Fruit fly (Drosophila melanogaster) whole organism, embryonic: Measurements from ENCODE around the gene Iyd.

Source experiments
- Adf1 ChIP-seq: fragments of 200-800 bp; sonication (Bioruptor generic); IDR thresholded peaks from 2 replicates; pipeline ENCODE4 v1.3.6; 2022; ENCODE audit warnings: missing biosample characterization, missing genetic modification characterization
- Blimp-1 ChIP-seq: fragments of 200-800 bp; sonication (Bioruptor generic); optimal IDR thresholded peaks from 3 replicates; lab custom pipeline; 2018; ENCODE audit warnings: missing biosample characterization, missing genetic modification characterization, mild to moderate bottlenecking, moderate library complexity, missing genetic modification reagents
- BtbVII ChIP-seq: fragments of 200-800 bp; sonication (Bioruptor generic); optimal IDR thresholded peaks from 3 replicates; lab custom pipeline; 2017; ENCODE audit warnings: missing biosample characterization, mild to moderate bottlenecking, missing genetic modification characterization
- CG10431 ChIP-seq: fragments of 200-800 bp; sonication (Bioruptor generic); optimal IDR thresholded peaks from 3 replicates; lab custom pipeline; 2018; ENCODE audit warnings: missing biosample characterization, mild to moderate bottlenecking, missing genetic modification characterization
- CG1233 ChIP-seq: fragments of 200-800 bp; sonication (Bioruptor generic); optimal IDR thresholded peaks from 4 replicates; lab custom pipeline; 2018; ENCODE audit warnings: missing biosample characterization, mild to moderate bottlenecking, missing genetic modification characterization
- CG15269 ChIP-seq: fragments of 200-800 bp; sonication (Bioruptor generic); optimal IDR thresholded peaks from 2 replicates; lab custom pipeline; 2018; ENCODE audit warnings: missing biosample characterization, mild to moderate bottlenecking, missing genetic modification characterization, moderate library complexity
- CG1603 ChIP-seq: fragments of 200-800 bp; sonication (Bioruptor generic); optimal IDR thresholded peaks from 2 replicates; lab custom pipeline; 2019; ENCODE audit warnings: missing biosample characterization, mild to moderate bottlenecking, missing genetic modification characterization, moderate library complexity
- CG17568 ChIP-seq: fragments of 200-800 bp; sonication (Bioruptor generic); optimal IDR thresholded peaks from 2 replicates; lab custom pipeline; 2018; ENCODE audit warnings: missing biosample characterization, mild to moderate bottlenecking, missing genetic modification characterization, moderate library complexity
- CG3407 ChIP-seq: fragments of 200-800 bp; sonication (Bioruptor generic); optimal IDR thresholded peaks from 2 replicates; lab custom pipeline; 2018; ENCODE audit warnings: missing biosample characterization, mild to moderate bottlenecking, missing genetic modification characterization
- CG34376 ChIP-seq: fragments of 200-800 bp; sonication (Bioruptor generic); optimal IDR thresholded peaks from 2 replicates; lab custom pipeline; 2018; ENCODE audit warnings: missing biosample characterization, mild to moderate bottlenecking, missing genetic modification characterization
- CG3847 ChIP-seq: fragments of 200-800 bp; sonication (Bioruptor generic); IDR thresholded peaks from 2 replicates; pipeline ENCODE4 v1.3.6; 2022; ENCODE audit warnings: missing biosample characterization, missing genetic modification characterization
- CG5180 ChIP-seq: fragments of 200-800 bp; sonication (Bioruptor generic); optimal IDR thresholded peaks from 3 replicates; lab custom pipeline; 2017; ENCODE audit warnings: missing biosample characterization, missing genetic modification characterization, mild to moderate bottlenecking, moderate library complexity, missing genetic modification reagents
- CG5245 ChIP-seq: fragments of 200-800 bp; sonication (Bioruptor generic); optimal IDR thresholded peaks from 3 replicates; lab custom pipeline; 2016; ENCODE audit warnings: missing biosample characterization, missing genetic modification characterization
- CG6175 ChIP-seq: fragments of 200-800 bp; sonication (Bioruptor generic); IDR thresholded peaks from 3 replicates; pipeline ENCODE4 v1.3.6; 2022; ENCODE audit warnings: missing biosample characterization, missing genetic modification characterization
- CG7372 ChIP-seq: fragments of 200-800 bp; sonication (Bioruptor generic); IDR thresholded peaks from 2 replicates; pipeline ENCODE4 v1.3.6; 2022; ENCODE audit warnings: missing biosample characterization, missing genetic modification characterization
- CG7987 ChIP-seq: fragments of 200-800 bp; sonication (Bioruptor generic); optimal IDR thresholded peaks from 2 replicates; lab custom pipeline; 2018; ENCODE audit warnings: missing biosample characterization, mild to moderate bottlenecking, missing genetic modification characterization, moderate library complexity
- Camta ChIP-seq: fragments of 200-800 bp; sonication (Bioruptor generic); optimal IDR thresholded peaks from 2 replicates; lab custom pipeline; 2016; ENCODE audit warnings: missing biosample characterization, missing genetic modification characterization
- D19A ChIP-seq: fragments of 200-800 bp; optimal IDR thresholded peaks from 3 replicates; lab custom pipeline; 2019; ENCODE audit warnings: missing biosample characterization, mild to moderate bottlenecking, missing genetic modification characterization, moderate library complexity
- Deaf1 ChIP-seq: fragments of 200-800 bp; optimal IDR thresholded peaks from 3 replicates; lab custom pipeline; 2019; ENCODE audit warnings: missing biosample characterization, mild to moderate bottlenecking, missing genetic modification characterization, moderate library complexity
- Drgx ChIP-seq: fragments of 200-800 bp; sonication (Bioruptor generic); IDR thresholded peaks from 2 replicates; pipeline ENCODE4 v1.3.6; 2022; ENCODE audit warnings: missing biosample characterization, missing genetic modification characterization
- Hr3 ChIP-seq: fragments of 200-800 bp; sonication (Bioruptor generic); optimal IDR thresholded peaks from 3 replicates; lab custom pipeline; 2016; ENCODE audit warnings: missing biosample characterization, missing genetic modification characterization
- Hr51 ChIP-seq, 2 experiments: fragments of 200-800 bp; sonication (Bioruptor generic); optimal IDR thresholded peaks; 2 replicates in 1 of 2; 3 replicates in 1 of 2; lab custom pipeline; 2016 to 2018; ENCODE audit warnings: missing biosample characterization in 2 of 2, missing genetic modification characterization in 2 of 2, mild to moderate bottlenecking in 1 of 2, moderate library complexity in 1 of 2
- Max ChIP-seq: fragments of 200-800 bp; sonication (Bioruptor generic); optimal IDR thresholded peaks from 2 replicates; lab custom pipeline; 2016; ENCODE audit warnings: missing biosample characterization, mild to moderate bottlenecking, missing genetic modification characterization
- Oaz ChIP-seq: fragments of 200-800 bp; sonication (Bioruptor generic); IDR thresholded peaks from 2 replicates; pipeline ENCODE4 v1.3.6; 2022; ENCODE audit warnings: missing biosample characterization, missing genetic modification characterization
- Oli ChIP-seq: fragments of 200-800 bp; sonication (Bioruptor generic); optimal IDR thresholded peaks from 2 replicates; lab custom pipeline; 2018; ENCODE audit warnings: missing biosample characterization, mild to moderate bottlenecking, missing genetic modification characterization, moderate library complexity
- Opbp ChIP-seq: fragments of 200-800 bp; sonication (Bioruptor generic); IDR thresholded peaks from 3 replicates; pipeline ENCODE4 v1.3.6; 2022; ENCODE audit warnings: missing biosample characterization, missing genetic modification characterization; ENCODE audit not compliant: partially characterized antibody
- Rx ChIP-seq: fragments of 200-800 bp; sonication (Bioruptor generic); IDR thresholded peaks from 2 replicates; pipeline ENCODE4 v1.3.6; 2022; ENCODE audit warnings: missing biosample characterization, missing genetic modification characterization
- Spps ChIP-seq: fragments of 200-800 bp; sonication (Bioruptor generic); optimal IDR thresholded peaks from 2 replicates; lab custom pipeline; 2018; ENCODE audit warnings: missing biosample characterization, mild to moderate bottlenecking, missing genetic modification characterization
- chinmo ChIP-seq: fragments of 200-800 bp; sonication (Bioruptor generic); IDR thresholded peaks from 4 replicates; pipeline ENCODE4 v1.3.6; 2022; ENCODE audit warnings: missing biosample characterization, missing genetic modification characterization; ENCODE audit not compliant: partially characterized antibody
- chn ChIP-seq: fragments of 200-800 bp; sonication (Bioruptor generic); optimal IDR thresholded peaks from 2 replicates; lab custom pipeline; 2016; ENCODE audit warnings: missing biosample characterization, missing genetic modification characterization
- dimm ChIP-seq: fragments of 200-800 bp; sonication (Bioruptor generic); IDR thresholded peaks from 2 replicates; pipeline ENCODE4 v1.3.6; 2022; ENCODE audit warnings: missing biosample characterization, missing genetic modification characterization
- emc ChIP-seq: fragments of 200-800 bp; sonication (Bioruptor generic); optimal IDR thresholded peaks from 2 replicates; lab custom pipeline; 2016; ENCODE audit warnings: missing biosample characterization, missing genetic modification characterization
- en ChIP-seq: fragments of 200-800 bp; sonication (Bioruptor generic); optimal IDR thresholded peaks from 2 replicates; lab custom pipeline; 2016; ENCODE audit warnings: missing biosample characterization, missing genetic modification characterization
- gcm ChIP-seq: fragments of 200-800 bp; sonication (Bioruptor generic); optimal IDR thresholded peaks from 2 replicates; lab custom pipeline; 2019; ENCODE audit warnings: missing biosample characterization, mild to moderate bottlenecking, missing genetic modification characterization, moderate library complexity
- gem ChIP-seq: fragments of 200-800 bp; sonication (Bioruptor generic); optimal IDR thresholded peaks from 2 replicates; lab custom pipeline; 2019; ENCODE audit warnings: missing biosample characterization, mild to moderate bottlenecking, missing genetic modification characterization, moderate library complexity
- hb ChIP-seq: fragments of 200-800 bp; sonication (Bioruptor generic); IDR thresholded peaks from 3 replicates; pipeline ENCODE4 v1.3.6; 2022; ENCODE audit warnings: missing biosample characterization, missing genetic modification characterization; ENCODE audit not compliant: partially characterized antibody
- hkb ChIP-seq, 2 experiments: fragments of 200-800 bp in 1 of 2; fragments of >200 bp in 1 of 2; sonication (Bioruptor generic) in 1 of 2; IDR thresholded peaks in 1 of 2; optimal IDR thresholded peaks in 1 of 2; 2 replicates each; pipeline versions ENCODE4 v1.3.6 to Lab custom; 2017 to 2022; ENCODE audit warnings: missing biosample characterization in 1 of 2, missing genetic modification characterization in 1 of 2
- kah ChIP-seq: fragments of 200-800 bp; sonication (Bioruptor generic); optimal IDR thresholded peaks from 2 replicates; lab custom pipeline; 2018; ENCODE audit warnings: missing biosample characterization, mild to moderate bottlenecking, missing genetic modification characterization
- kay ChIP-seq: fragments of 200-800 bp; sonication (Bioruptor generic); optimal IDR thresholded peaks from 2 replicates; lab custom pipeline; 2016; ENCODE audit warnings: missing biosample characterization, missing genetic modification characterization
- lilli ChIP-seq: fragments of 200-800 bp; sonication (Bioruptor generic); optimal IDR thresholded peaks from 3 replicates; lab custom pipeline; 2016; ENCODE audit warnings: missing biosample characterization, missing genetic modification characterization
- odd ChIP-seq: fragments of 200-800 bp; sonication (Bioruptor generic); optimal IDR thresholded peaks from 2 replicates; lab custom pipeline; 2017; ENCODE audit warnings: missing biosample characterization, mild to moderate bottlenecking, missing genetic modification characterization
- onecut ChIP-seq: fragments of 200-800 bp; sonication (Bioruptor generic); IDR thresholded peaks from 2 replicates; pipeline ENCODE4 v1.3.6; 2022; ENCODE audit warnings: missing biosample characterization, missing genetic modification characterization
- pan ChIP-seq, 4 experiments: fragments of >200 bp in 3 of 4; fragments of 200-800 bp in 1 of 4; sonication (Bioruptor generic) in 1 of 4; optimal IDR thresholded peaks in 3 of 4; IDR thresholded peaks in 1 of 4; 2 replicates each; pipeline versions ENCODE4 v1.3.6 to Lab custom; 2017 to 2022; ENCODE audit warnings: missing biosample characterization in 2 of 4, missing genetic modification characterization in 2 of 4, mixed read lengths in 1 of 4
- pho ChIP-seq: fragments of 200-800 bp; sonication (Bioruptor generic); optimal IDR thresholded peaks from 2 replicates; lab custom pipeline; 2016; ENCODE audit warnings: missing biosample characterization, missing genetic modification characterization
- pnt ChIP-seq: fragments of 200-800 bp; sonication (Bioruptor generic); optimal IDR thresholded peaks from 3 replicates; lab custom pipeline; 2016; ENCODE audit warnings: missing biosample characterization, missing genetic modification characterization
- repo ChIP-seq: fragments of 200-800 bp; sonication (Bioruptor generic); optimal IDR thresholded peaks from 2 replicates; lab custom pipeline; 2016; ENCODE audit warnings: missing biosample characterization, missing genetic modification characterization
- tio ChIP-seq: fragments of 200-800 bp; sonication (Bioruptor generic); optimal IDR thresholded peaks from 2 replicates; lab custom pipeline; 2017; ENCODE audit warnings: missing biosample characterization, missing genetic modification characterization, inconsistent platforms
- wor ChIP-seq: fragments of 200-800 bp; sonication (Bioruptor generic); IDR thresholded peaks from 2 replicates; pipeline ENCODE4 v1.3.6; 2022; ENCODE audit warnings: missing biosample characterization, missing genetic modification characterization

Iyd gene

DNA sequence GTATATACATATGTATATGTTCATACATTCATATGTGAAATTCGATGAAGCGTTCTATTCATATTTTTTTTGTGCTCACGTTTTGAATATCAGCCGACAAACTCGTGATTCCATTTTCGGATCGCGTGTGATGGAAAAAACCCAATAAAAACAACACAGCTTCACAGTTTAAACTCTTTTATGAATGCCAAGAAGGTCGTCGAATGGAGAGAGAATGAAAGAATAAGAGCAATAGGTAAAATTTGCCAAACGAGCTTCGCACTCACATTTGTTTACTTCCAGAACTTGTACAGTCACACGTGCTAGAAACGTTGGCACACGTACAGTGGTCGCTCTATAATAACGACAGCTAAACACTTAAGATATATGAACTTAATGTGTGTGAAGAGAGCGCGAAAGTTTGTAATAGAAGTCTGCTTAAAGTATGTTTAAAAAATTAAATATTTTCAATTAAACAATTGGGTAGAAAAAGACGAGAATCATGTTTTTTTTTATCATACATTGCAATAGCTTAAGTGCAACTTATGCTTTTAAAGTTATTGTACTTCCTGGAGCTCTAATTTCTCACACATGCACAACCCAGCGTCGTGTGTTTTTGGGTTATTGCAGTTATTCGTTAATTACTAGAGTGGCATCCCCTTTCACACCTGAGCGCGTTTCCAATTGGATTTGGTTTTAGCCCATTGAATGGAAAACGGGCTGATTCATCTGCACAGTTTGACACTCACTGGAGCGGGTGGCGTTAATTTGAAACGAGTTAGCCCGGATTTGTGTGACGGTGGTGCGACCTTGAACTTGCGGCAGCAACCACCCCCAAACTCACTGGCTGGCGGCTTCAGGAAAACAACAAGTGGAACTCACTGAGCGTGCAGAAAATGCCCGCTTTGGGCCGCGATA is 29.8 kb upstream of the Iyd start (continued):
- no peak for TF ChIP-seq chinmo (GFP tag; lab: Robert Waterston, UW)
- TF ChIP-seq CG10431: no peak
- no peak for TF ChIP-seq Camta (GFP tag; lab: Kevin White, UChicago)
- TF ChIP-seq CG3407 (GFP tag; lab: Kevin White, UChicago): no peak
- TF ChIP-seq pho (GFP tag; lab: Kevin White, UChicago): no peak
- no peak for TF ChIP-seq kay (GFP tag; lab: Kevin White, UChicago)
- TF ChIP-seq chn (GFP tag; lab: Kevin White, UChicago): no peak
- TF ChIP-seq Rx: no peak
- no peak for TF ChIP-seq CG1233 (GFP tag; lab: Kevin White, UChicago)
- TF ChIP-seq kah (GFP tag; lab: Kevin White, UChicago): no peak
- TF ChIP-seq dimm: no peak
- TF ChIP-seq Spps: no peak
- TF ChIP-seq wor (GFP tag; lab: Robert Waterston, UW): no peak
- no peak for TF ChIP-seq odd
- TF ChIP-seq CG34376: no peak
- TF ChIP-seq Adf1 (GFP tag; lab: Robert Waterston, UW): no peak
- TF ChIP-seq tio: no peak
- TF ChIP-seq Oaz: no peak
- TF ChIP-seq Deaf1 (tag; lab: Kevin White, UChicago): no peak
- TF ChIP-seq D19A (tag; lab: Kevin White, UChicago): no peak
- no peak for TF ChIP-seq BtbVII (GFP tag; lab: Kevin White, UChicago)
- peak; percentile 38 for TF ChIP-seq CG7987 (GFP tag; lab: Kevin White, UChicago)
- no peak for TF ChIP-seq Hr3 (GFP tag; lab: Kevin White, UChicago)
- no peak for TF ChIP-seq gcm (GFP tag; lab: Kevin White, UChicago)
- TF ChIP-seq CG5180 (GFP tag; lab: Kevin White, UChicago): no peak
- no peak for TF ChIP-seq en (GFP tag; lab: Kevin White, UChicago)
- no peak for TF ChIP-seq CG3847 (GFP tag; lab: Robert Waterston, UW)
- no peak for TF ChIP-seq onecut
- no peak for TF ChIP-seq Blimp-1 (GFP tag; lab: Kevin White, UChicago)
- TF ChIP-seq Oli (tag; lab: Kevin White, UChicago): no peak
- TF ChIP-seq gem (tag; lab: Kevin White, UChicago): peak; percentile 43
- TF ChIP-seq CG7372 (GFP tag; lab: Robert Waterston, UW): no peak
- no peak for TF ChIP-seq CG17568 (GFP tag; lab: Kevin White, UChicago)
- no peak for TF ChIP-seq CG1603 (tag; lab: Kevin White, UChicago)
- no peak for TF ChIP-seq pnt
- no peak for TF ChIP-seq CG15269 (tag; lab: Kevin White, UChicago)
- no peak for TF ChIP-seq repo (GFP tag; lab: Kevin White, UChicago)
- no peak for TF ChIP-seq Hr51 (GFP tag; optimal IDR thresholded peaks at IDR 0.05; lab: Kevin White, UChicago)
- TF ChIP-seq Opbp (GFP tag; lab: Robert Waterston, UW): no peak
- TF ChIP-seq CG6175 (GFP tag; lab: Robert Waterston, UW): no peak
- no peak for TF ChIP-seq hkb (optimal IDR thresholded peaks at IDR 0.05; lab: Kevin White, UChicago)
- TF ChIP-seq hkb (GFP tag; IDR thresholded peaks at IDR 0.05; lab: Robert Waterston, UW): no peak
- TF ChIP-seq lilli (GFP tag; lab: Kevin White, UChicago): no peak
- TF ChIP-seq hb (GFP tag; lab: Robert Waterston, UW): no peak
- TF ChIP-seq Max (GFP tag; lab: Kevin White, UChicago): no peak
- TF ChIP-seq CG5245 (GFP tag; lab: Kevin White, UChicago): no peak
- no peak for TF ChIP-seq Drgx
- no peak for TF ChIP-seq pan (optimal IDR thresholded peaks at IDR 0.05; lab: Kevin White, UChicago)
- no peak for TF ChIP-seq pan (GFP tag; optimal IDR thresholded peaks at IDR 0.05 in 1 of 2, IDR thresholded peaks at IDR 0.05 in 1 of 2)
- no peak for TF ChIP-seq emc (GFP tag; lab: Kevin White, UChicago)
